Worm (Caenorhabditis elegans): ENCODE results near the gene M28.4.

Gene M28.4

DNA sequence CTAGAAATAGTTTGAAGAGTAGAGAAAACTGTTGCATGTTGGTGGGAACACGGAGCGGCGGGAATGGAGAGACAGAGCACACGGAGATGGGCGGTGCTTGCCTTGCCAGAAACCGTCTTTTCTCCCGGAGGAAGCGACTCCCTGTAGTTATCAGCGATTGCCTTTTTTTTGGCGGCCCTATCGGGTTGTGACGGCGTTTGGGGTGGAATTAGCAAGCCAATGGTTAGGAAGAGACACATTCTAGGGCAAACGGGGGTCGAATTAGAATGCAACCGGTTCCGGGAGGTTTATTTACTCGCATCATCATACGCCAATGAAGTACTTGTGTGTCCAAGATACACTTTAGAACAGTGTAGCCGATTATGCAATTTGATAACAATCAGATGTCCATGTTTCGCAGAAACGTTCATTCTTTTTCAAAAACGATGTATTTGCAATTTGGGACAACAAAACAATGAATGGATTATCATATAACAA is 14.2 kb downstream of the M28.4 start, which contains the start of gene lact-3 (continued):
- TF ChIP-seq B0019.2 (GFP tag; conservative IDR thresholded peaks at IDR 0.05) (no peak), unc-62 (GFP tag; optimal IDR thresholded peaks at IDR 0.05) (no peak), sdz-38 (tag; optimal IDR thresholded peaks at IDR 0.05) (no peak), hlh-26 (GFP tag; conservative IDR thresholded peaks at IDR 0.05) (no peak), sptf-2 (GFP tag; optimal IDR thresholded peaks at IDR 0.05) (no peak), mxl-1 (tag; optimal IDR thresholded peaks at IDR 0.05) (no peak), snpc-1.3 (tag; optimal IDR thresholded peaks at IDR 0.05; ENCODE audit: insufficient read depth) (no peak), fkh-3 (tag; optimal IDR thresholded peaks at IDR 0.05) (no peak), dox-1 (GFP tag; IDR thresholded peaks at IDR 0.05) (no peak), tbx-9 (tag; optimal IDR thresholded peaks at IDR 0.05; ENCODE audit: borderline replicate concordance) (no peak), F23B12.7 (tag; optimal IDR thresholded peaks at IDR 0.05; ENCODE audit: insufficient read depth) (no peak), hsf-1 (GFP tag; IDR thresholded peaks at IDR 0.05) (peak; percentile 68), egl-44 (GFP tag; IDR thresholded peaks at IDR 0.05) (0 out of 2 replicates have a peak, but pooled peaks have one; percentile 13), nhr-120 (GFP tag; IDR thresholded peaks at IDR 0.05) (no peak), F55B11.4 (tag; optimal IDR thresholded peaks at IDR 0.05; ENCODE audit: borderline replicate concordance, insufficient read depth) (no peak), xnd-1 (tag; optimal IDR thresholded peaks at IDR 0.05) (peak; percentile 37), atf-7 (tag; optimal IDR thresholded peaks at IDR 0.05) (no peak), lag-1 (GFP tag; IDR thresholded peaks at IDR 0.05) (no peak), F33H1.4 (GFP tag; IDR thresholded peaks at IDR 0.05) (peak; percentile 31), ztf-6 (GFP tag; IDR thresholded peaks at IDR 0.05) (no peak), repo-1 (tag; optimal IDR thresholded peaks at IDR 0.05) (no peak), D2030.7 (GFP tag; IDR thresholded peaks at IDR 0.05) (no peak), lin-54 (GFP tag; optimal IDR thresholded peaks at IDR 0.05) (peak; percentile 52), B0336.3 (GFP tag; IDR thresholded peaks at IDR 0.05) (peak; percentile 90), nfya-2 (GFP tag; IDR thresholded peaks at IDR 0.05) (no peak), bed-1 (GFP tag; IDR thresholded peaks at IDR 0.05) (no peak), attf-3 (GFP tag; conservative IDR thresholded peaks at IDR 0.05) (no peak), nhr-179 (tag; optimal IDR thresholded peaks at IDR 0.05) (no peak), rcor-1 (GFP tag; IDR thresholded peaks at IDR 0.05) (0 out of 2 replicates have a peak, but pooled peaks have one; percentile 13), somi-1 (GFP tag; optimal IDR thresholded peaks at IDR 0.05) (no peak), Y53F4B.3 (GFP tag; IDR thresholded peaks at IDR 0.05) (no peak), rec-8 (tag; optimal IDR thresholded peaks at IDR 0.05) (no peak), Y79H2A.3 (GFP tag; conservative IDR thresholded peaks at IDR 0.05) (0 out of 2 replicates have a peak, but pooled peaks have one; percentile 38), dpl-1 (GFP tag; optimal IDR thresholded peaks at IDR 0.05) (no peak), ceh-79 (tag; optimal IDR thresholded peaks at IDR 0.05) (peak; percentile 23), nfyb-1 (GFP tag; IDR thresholded peaks at IDR 0.05) (peak; percentile 63; the same call in 1 of the 2 replicates), attf-5 (GFP tag; optimal IDR thresholded peaks at IDR 0.05) (no peak), ceh-27 (GFP tag; optimal IDR thresholded peaks at IDR 0.05) (no peak), ets-4 (GFP tag; optimal IDR thresholded peaks at IDR 0.05) (no peak), efl-1 (GFP tag; optimal IDR thresholded peaks at IDR 0.05) (no peak), let-607 (tag; optimal IDR thresholded peaks at IDR 0.05) (no peak), lsy-27 (tag; optimal IDR thresholded peaks at IDR 0.05; ENCODE audit: borderline replicate concordance, insufficient read depth) (no peak), ama-1 (optimal IDR thresholded peaks at IDR 0.05) (no peak), ama-1 (GFP tag; optimal IDR thresholded peaks at IDR 0.05) (peak in 1 of 2 experiments; percentile 34), ceh-58 (GFP tag; IDR thresholded peaks at IDR 0.05) (no peak), athp-1 (tag; optimal IDR thresholded peaks at IDR 0.05) (peak; percentile 23), C06A6.2 (GFP tag; conservative IDR thresholded peaks at IDR 0.05) (no peak), lir-1 (GFP tag; conservative IDR thresholded peaks at IDR 0.05) (no peak), ztf-25 (GFP tag; IDR thresholded peaks at IDR 0.05) (no peak)
